Fruit fly (Drosophila melanogaster) whole organism, pupa: ENCODE results near the gene RtGEF.

ENCODE experiments used
- CG10348 ChIP-seq: fragments of 200-800 bp; sonication (Bioruptor generic); IDR thresholded peaks from 2 replicates; pipeline ENCODE4 v1.3.6; 2022; ENCODE audit warnings: missing biosample characterization, missing genetic modification characterization
- CG12605 ChIP-seq: fragments of 200-800 bp; sonication (Bioruptor generic); IDR thresholded peaks from 2 replicates; pipeline ENCODE4 v1.3.6; 2022; ENCODE audit warnings: missing biosample characterization, missing genetic modification characterization
- CG13204 ChIP-seq: fragments of 200-800 bp; sonication (Bioruptor generic); optimal IDR thresholded peaks from 2 replicates; lab custom pipeline; 2018; ENCODE audit warnings: missing biosample characterization, mild to moderate bottlenecking, missing genetic modification characterization, moderate library complexity
- CG14655 ChIP-seq: fragments of 200-800 bp; sonication (Bioruptor generic); optimal IDR thresholded peaks from 3 replicates; lab custom pipeline; 2017; ENCODE audit warnings: mild to moderate bottlenecking, missing biosample characterization, missing genetic modification reagents, missing genetic modification characterization
- CG15710 ChIP-seq: fragments of 200-800 bp; sonication (Bioruptor generic); optimal IDR thresholded peaks from 2 replicates; lab custom pipeline; 2018; ENCODE audit warnings: missing biosample characterization, mild to moderate bottlenecking, missing genetic modification characterization, moderate library complexity
- CG17806 ChIP-seq: fragments of 200-800 bp; sonication (Bioruptor generic); optimal IDR thresholded peaks from 2 replicates; lab custom pipeline; 2018; ENCODE audit warnings: missing biosample characterization, mild to moderate bottlenecking, missing genetic modification characterization, moderate library complexity
- CG32121 ChIP-seq: fragments of 200-800 bp; sonication (Bioruptor generic); IDR thresholded peaks from 2 replicates; pipeline ENCODE4 v1.3.6; 2022; ENCODE audit warnings: missing biosample characterization, missing genetic modification characterization
- CG34367 ChIP-seq: fragments of 200-800 bp; sonication (Bioruptor generic); optimal IDR thresholded peaks from 2 replicates; lab custom pipeline; 2018; ENCODE audit warnings: missing biosample characterization, mild to moderate bottlenecking, missing genetic modification characterization
- CG4496 ChIP-seq: fragments of 200-800 bp; sonication (Bioruptor generic); IDR thresholded peaks from 3 replicates; pipeline ENCODE4 v1.3.6; 2022; ENCODE audit warnings: missing biosample characterization, missing genetic modification characterization
- CG8159 ChIP-seq: fragments of 200-800 bp; sonication (Bioruptor generic); optimal IDR thresholded peaks from 3 replicates; lab custom pipeline; 2018; ENCODE audit warnings: missing biosample characterization, mild to moderate bottlenecking, missing genetic modification characterization, moderate library complexity
- CG8301 ChIP-seq: fragments of 200-800 bp; sonication (Bioruptor generic); optimal IDR thresholded peaks from 2 replicates; lab custom pipeline; 2018; ENCODE audit warnings: missing biosample characterization, mild to moderate bottlenecking, missing genetic modification characterization
- CG9948 ChIP-seq: fragments of 200-800 bp; sonication (Bioruptor generic); optimal IDR thresholded peaks from 2 replicates; lab custom pipeline; 2018; ENCODE audit warnings: missing biosample characterization, mild to moderate bottlenecking, missing genetic modification characterization, moderate library complexity
- D1 ChIP-seq: fragments of 200-800 bp; sonication (Bioruptor generic); optimal IDR thresholded peaks from 2 replicates; lab custom pipeline; 2018; ENCODE audit warnings: missing biosample characterization, mild to moderate bottlenecking, missing genetic modification characterization, moderate library complexity
- Ets98B ChIP-seq: fragments of 200-800 bp; sonication (Bioruptor generic); IDR thresholded peaks from 2 replicates; pipeline ENCODE4 v1.3.6; 2022; ENCODE audit warnings: missing biosample characterization, missing genetic modification characterization
- Pif1A ChIP-seq: fragments of 200-800 bp; sonication (Bioruptor generic); optimal IDR thresholded peaks from 3 replicates; lab custom pipeline; 2016; ENCODE audit warnings: missing biosample characterization, missing genetic modification characterization
- Pif1B ChIP-seq: fragments of 200-800 bp; sonication (Bioruptor generic); optimal IDR thresholded peaks from 3 replicates; lab custom pipeline; 2016; ENCODE audit warnings: missing biosample characterization, missing genetic modification characterization
- Snoo ChIP-seq: fragments of 200-800 bp; sonication (Bioruptor generic); optimal IDR thresholded peaks from 3 replicates; lab custom pipeline; 2017; ENCODE audit warnings: missing biosample characterization, mild to moderate bottlenecking, missing genetic modification characterization, inconsistent platforms
- fd96Ca ChIP-seq: fragments of 200-800 bp; sonication (Bioruptor generic); IDR thresholded peaks from 3 replicates; pipeline ENCODE4 v1.3.6; 2022; ENCODE audit warnings: missing biosample characterization, missing genetic modification characterization
- gl ChIP-seq: fragments of 200-800 bp; sonication (Bioruptor generic); optimal IDR thresholded peaks from 2 replicates; lab custom pipeline; 2018; ENCODE audit warnings: missing biosample characterization, mild to moderate bottlenecking, missing genetic modification characterization
- rn ChIP-seq: fragments of 200-800 bp; sonication (Bioruptor generic); IDR thresholded peaks from 2 replicates; pipeline ENCODE4 v1.3.6; 2022; ENCODE audit warnings: missing biosample characterization, missing genetic modification characterization

Gene RtGEF

DNA sequence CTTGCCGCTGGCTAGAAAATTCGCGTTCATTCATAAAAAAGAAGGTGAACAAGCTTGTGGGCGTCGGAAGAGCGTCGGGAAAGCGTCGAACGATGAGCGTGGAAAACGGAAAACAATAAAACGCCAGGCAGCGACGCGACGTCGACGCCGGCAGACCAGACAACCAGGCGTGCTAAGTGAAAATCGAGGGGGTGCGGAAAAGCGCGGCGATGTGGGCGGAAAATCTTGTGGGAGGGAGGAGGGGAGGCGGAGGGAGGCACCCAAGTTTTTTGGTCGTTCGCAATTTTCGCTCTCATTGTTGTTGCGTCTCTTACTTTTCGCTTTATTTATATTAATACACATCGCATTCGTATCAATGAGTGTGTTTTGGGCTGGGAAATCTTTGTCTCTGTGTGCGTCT lies 50.6 kb downstream of the RtGEF start:
- TF ChIP-seq CG12605 (GFP tag; lab: Robert Waterston, UW), result no peak
- TF ChIP-seq CG32121, result peak; percentile 47; the same call in 1 of the 2 replicates
- TF ChIP-seq Ets98B (GFP tag; lab: Robert Waterston, UW), result 0 out of 2 replicates have a peak, but pooled peaks have one; percentile 16
- TF ChIP-seq rn (GFP tag; lab: Robert Waterston, UW), result no peak

DNA sequence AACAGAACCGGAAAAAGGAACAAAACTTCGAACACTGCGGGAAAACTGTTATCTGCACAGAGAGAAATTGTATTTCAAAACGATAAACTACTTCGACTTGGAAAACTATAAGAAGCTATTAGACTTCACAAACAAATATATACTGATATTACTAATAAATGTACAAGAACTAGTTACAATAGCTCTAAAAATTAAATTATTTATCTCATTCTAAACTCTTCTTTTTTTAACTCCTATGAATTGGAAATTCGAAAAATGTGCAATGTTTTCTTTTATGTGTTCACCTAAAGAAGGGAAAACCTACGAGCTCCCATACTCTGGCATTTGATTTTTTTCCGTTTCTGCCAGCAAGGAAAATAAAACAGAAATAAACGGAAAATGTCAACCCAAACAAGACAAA lies 51.2 kb downstream of the RtGEF start:
- TF ChIP-seq CG12605 (GFP tag; lab: Robert Waterston, UW) (no peak), Snoo (tag; lab: Kevin White, UChicago) (no peak), Pif1A (GFP tag; lab: Kevin White, UChicago) (no peak), CG32121 (no peak), CG17806 (tag; lab: Kevin White, UChicago) (no peak), CG14655 (peak; percentile 53), CG8159 (no peak), rn (GFP tag; lab: Robert Waterston, UW) (no peak), Ets98B (GFP tag; lab: Robert Waterston, UW) (0 out of 2 replicates have a peak, but pooled peaks have one; percentile 2), gl (tag; lab: Kevin White, UChicago) (no peak), CG13204 (GFP tag; lab: Kevin White, UChicago) (no peak), D1 (tag; lab: Kevin White, UChicago) (no peak), CG8301 (tag; lab: Kevin White, UChicago) (peak; percentile 6)

DNA sequence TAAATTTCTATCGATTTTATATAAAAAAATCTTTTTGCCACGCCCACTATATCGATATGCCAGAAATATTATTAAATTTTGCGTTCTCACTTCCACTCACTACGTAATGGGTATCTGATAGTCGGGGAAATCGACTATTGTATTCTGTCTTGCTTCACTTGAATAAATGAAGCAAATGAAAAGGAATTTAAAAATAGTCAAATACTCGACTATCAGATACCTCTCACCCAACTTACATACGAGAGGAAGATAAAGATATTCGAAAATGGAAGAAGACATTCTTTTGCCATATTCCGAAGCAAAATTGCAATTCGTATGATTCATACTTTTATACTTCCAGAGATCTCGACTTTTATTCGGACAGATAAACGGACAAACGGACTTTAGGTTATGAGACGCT lies 63.6 kb downstream of the RtGEF start:
- TF ChIP-seq CG34367 (tag; lab: Kevin White, UChicago) (no peak), CG13204 (GFP tag; lab: Kevin White, UChicago) (no peak), CG32121 (no peak), CG9948 (tag; lab: Kevin White, UChicago) (no peak), CG10348 (GFP tag; lab: Robert Waterston, UW) (no peak), CG8301 (tag; lab: Kevin White, UChicago) (no peak), Pif1A (GFP tag; lab: Kevin White, UChicago) (no peak), CG17806 (tag; lab: Kevin White, UChicago) (no peak), D1 (tag; lab: Kevin White, UChicago) (no peak), CG8159 (no peak), Snoo (tag; lab: Kevin White, UChicago) (no peak), Pif1B (GFP tag; lab: Kevin White, UChicago) (no peak), CG14655 (no peak), CG4496 (GFP tag; lab: Robert Waterston, UW) (no peak), fd96Ca (no peak), Ets98B (GFP tag; lab: Robert Waterston, UW) (no peak)

DNA sequence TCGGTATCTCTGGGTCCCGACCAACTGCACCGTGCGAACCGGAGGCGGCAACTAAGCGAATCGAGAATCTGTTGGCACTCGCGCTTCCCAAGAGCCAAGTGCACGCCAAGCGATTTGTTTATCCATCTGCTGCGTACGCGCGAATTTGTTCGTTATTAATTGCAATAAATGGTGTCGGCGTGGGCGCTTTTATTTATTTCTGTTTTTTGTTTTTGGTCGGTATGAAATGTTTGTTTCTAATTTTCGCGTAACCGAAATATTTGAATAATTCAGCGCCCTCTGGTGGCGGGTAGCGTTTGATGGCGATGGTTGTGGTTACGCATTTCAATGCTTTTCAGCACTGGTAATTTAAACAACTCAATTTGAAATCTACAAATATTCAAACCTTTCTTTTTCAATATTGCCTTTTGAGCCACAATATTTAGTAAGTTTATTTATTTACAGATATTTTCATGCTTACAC lies 64.5 kb downstream of the RtGEF start, which contains the start of gene CG10947:
Gene CG10947, minus strand, starts transcription at position 51 of the 462 bp plus-strand sequence.
- TF ChIP-seq CG14655, result no peak
- no peak for TF ChIP-seq rn (GFP tag; lab: Robert Waterston, UW)
- TF ChIP-seq CG8301 (tag; lab: Kevin White, UChicago), result peak; percentile 9
- TF ChIP-seq CG9948 (tag; lab: Kevin White, UChicago), result no peak
- TF ChIP-seq CG15710, result peak; percentile 16
- TF ChIP-seq Ets98B (GFP tag; lab: Robert Waterston, UW), result 0 out of 2 replicates have a peak, but pooled peaks have one; percentile 16
- peak; percentile 38 for TF ChIP-seq Snoo (tag; lab: Kevin White, UChicago)
- TF ChIP-seq CG4496 (GFP tag; lab: Robert Waterston, UW), result peak; percentile 68
- peak; percentile 6 for TF ChIP-seq Pif1A (GFP tag; lab: Kevin White, UChicago)
- TF ChIP-seq, all 21 proteins: peak for 6
